Worm (Caenorhabditis elegans) whole organism, L3 larva: ENCODE data around the gene F53F8.4.

Experiments
- R02D3.7 ChIP-seq: fragments of 150-350 bp; optimal IDR thresholded peaks from 2 replicates; lab custom pipeline; 2014; ENCODE audit warnings: missing biosample characterization, missing genetic modification characterization
- ZK546.5 ChIP-seq: sonication (generic microtip); optimal IDR thresholded peaks from 2 replicates; lab custom pipeline; 2017; ENCODE audit warnings: missing biosample characterization, missing genetic modification characterization
- aly-2 ChIP-seq: fragments of 150-350 bp; optimal IDR thresholded peaks from 2 replicates; lab custom pipeline; 2014; ENCODE audit warnings: missing biosample characterization, missing genetic modification characterization
- ama-1 ChIP-seq: fragments of 150-350 bp; optimal IDR thresholded peaks from 2 replicates; lab custom pipeline; 2018
- ceh-16 ChIP-seq: sonication (generic microtip); optimal IDR thresholded peaks from 2 replicates; lab custom pipeline; 2017; ENCODE audit warnings: missing biosample characterization, missing genetic modification characterization
- ceh-82 ChIP-seq: fragments of 150-350 bp; optimal IDR thresholded peaks from 2 replicates; lab custom pipeline; 2014; ENCODE audit warnings: missing biosample characterization, missing genetic modification characterization
- ceh-9 ChIP-seq: sonication (generic microtip); optimal IDR thresholded peaks from 2 replicates; lab custom pipeline; 2018; ENCODE audit warnings: missing biosample characterization, missing genetic modification characterization
- daf-12 ChIP-seq: fragments of 150-350 bp; optimal IDR thresholded peaks from 2 replicates; lab custom pipeline; 2014; ENCODE audit warnings: missing biosample characterization, missing genetic modification reagents, missing genetic modification characterization
- egl-27 ChIP-seq: sonication (generic microtip); optimal IDR thresholded peaks from 4 replicates; lab custom pipeline; 2017; ENCODE audit warnings: missing biosample characterization, missing genetic modification reagents, missing genetic modification characterization
- egl-5 ChIP-seq: fragments of 150-350 bp; optimal IDR thresholded peaks from 2 replicates; lab custom pipeline; 2017; ENCODE audit warnings: missing biosample characterization, missing genetic modification reagents, missing genetic modification characterization, inconsistent platforms
- elt-1 ChIP-seq: fragments of 150-350 bp; optimal IDR thresholded peaks from 2 replicates; lab custom pipeline; 2014; ENCODE audit warnings: missing biosample characterization, missing genetic modification characterization
- elt-2 ChIP-seq: sonication (generic microtip); optimal IDR thresholded peaks from 2 replicates; lab custom pipeline; 2016; ENCODE audit warnings: missing genetic modification reagents, mild to moderate bottlenecking, missing genetic modification characterization, missing compliant biosample characterization
- elt-3 ChIP-seq, 3 experiments: fragments of 150-350 bp in 1 of 3; sonication (generic microtip) in 2 of 3; optimal IDR thresholded peaks; 2 replicates in 2 of 3; 4 replicates in 1 of 3; lab custom pipeline; 2014 to 2017; ENCODE audit warnings: missing biosample characterization in 3 of 3, missing genetic modification characterization in 3 of 3
- fkh-2 ChIP-seq: fragments of 150-350 bp; optimal IDR thresholded peaks from 2 replicates; lab custom pipeline; 2014; ENCODE audit warnings: missing biosample characterization, missing genetic modification reagents, missing genetic modification characterization
- hmg-11 ChIP-seq: sonication (generic microtip); optimal IDR thresholded peaks from 2 replicates; lab custom pipeline; 2016; ENCODE audit warnings: missing genetic modification characterization, missing compliant biosample characterization
- jun-1 ChIP-seq: fragments of 150-350 bp; optimal IDR thresholded peaks from 2 replicates; lab custom pipeline; 2014; ENCODE audit warnings: missing biosample characterization, missing genetic modification reagents, missing genetic modification characterization
- lin-15B ChIP-seq: fragments of 150-350 bp; optimal IDR thresholded peaks from 2 replicates; lab custom pipeline; 2014; ENCODE audit warnings: missing biosample characterization, missing genetic modification characterization
- lsy-12 ChIP-seq: sonication (generic microtip); optimal IDR thresholded peaks from 2 replicates; lab custom pipeline; 2016; ENCODE audit warnings: mild to moderate bottlenecking, missing genetic modification characterization, missing compliant biosample characterization
- nhr-11 ChIP-seq: fragments of 150-350 bp; optimal IDR thresholded peaks from 2 replicates; lab custom pipeline; 2014; ENCODE audit warnings: missing biosample characterization, missing genetic modification characterization
- nhr-23 ChIP-seq: fragments of 150-350 bp; optimal IDR thresholded peaks from 2 replicates; lab custom pipeline; 2014; ENCODE audit warnings: missing biosample characterization, missing genetic modification reagents, missing genetic modification characterization
- nhr-237 ChIP-seq: fragments of 150-350 bp; optimal IDR thresholded peaks from 2 replicates; lab custom pipeline; 2014; ENCODE audit warnings: missing biosample characterization, missing genetic modification characterization
- nhr-25 ChIP-seq: sonication (generic microtip); optimal IDR thresholded peaks from 2 replicates; lab custom pipeline; 2017; ENCODE audit warnings: missing biosample characterization, missing genetic modification characterization
- nhr-28 ChIP-seq: fragments of 150-350 bp; optimal IDR thresholded peaks from 2 replicates; lab custom pipeline; 2014; ENCODE audit warnings: missing biosample characterization, missing genetic modification characterization
- nhr-43 ChIP-seq: sonication (generic microtip); optimal IDR thresholded peaks from 2 replicates; lab custom pipeline; 2016; ENCODE audit warnings: mild to moderate bottlenecking, missing genetic modification characterization, missing compliant biosample characterization; ENCODE audit not compliant: poor library complexity, severe bottlenecking
- nhr-76 ChIP-seq: fragments of 150-350 bp; sonication (generic microtip); optimal IDR thresholded peaks from 5 replicates; lab custom pipeline; 2014; ENCODE audit warnings: missing biosample characterization, missing genetic modification characterization
- nhr-77 ChIP-seq: fragments of 150-350 bp; optimal IDR thresholded peaks from 2 replicates; lab custom pipeline; 2014; ENCODE audit warnings: missing biosample characterization, missing genetic modification characterization
- pha-4 ChIP-seq: fragments of 150-350 bp; optimal IDR thresholded peaks from 2 replicates; lab custom pipeline; 2014; ENCODE audit warnings: missing biosample characterization, missing genetic modification reagents, missing genetic modification characterization
- pqm-1 ChIP-seq: fragments of 150-350 bp; optimal IDR thresholded peaks from 2 replicates; lab custom pipeline; 2017; ENCODE audit warnings: missing biosample characterization, missing genetic modification characterization, inconsistent platforms
- sea-2 ChIP-seq: fragments of 150-350 bp; sonication (generic microtip); optimal IDR thresholded peaks from 4 replicates; lab custom pipeline; 2014; ENCODE audit warnings: missing biosample characterization, missing genetic modification reagents, missing genetic modification characterization
- tbx-2 ChIP-seq: sonication (generic microtip); optimal IDR thresholded peaks from 2 replicates; lab custom pipeline; 2016; ENCODE audit warnings: mild to moderate bottlenecking, missing genetic modification characterization, missing compliant biosample characterization
- unc-62 ChIP-seq: fragments of 150-350 bp; sonication (generic microtip); optimal IDR thresholded peaks from 4 replicates; lab custom pipeline; 2014; ENCODE audit warnings: missing biosample characterization, missing genetic modification reagents, missing genetic modification characterization
- zag-1 ChIP-seq: fragments of 150-350 bp; optimal IDR thresholded peaks from 2 replicates; lab custom pipeline; 2014; ENCODE audit warnings: missing biosample characterization, missing genetic modification characterization
- ztf-11 ChIP-seq: fragments of 150-350 bp; optimal IDR thresholded peaks from 2 replicates; lab custom pipeline; 2014; ENCODE audit warnings: missing biosample characterization, missing genetic modification characterization
- ztf-4 ChIP-seq: fragments of 150-350 bp; optimal IDR thresholded peaks from 2 replicates; lab custom pipeline; 2014; ENCODE audit warnings: missing biosample characterization, missing genetic modification characterization

Gene F53F8.4

ce11 chrV:20692903-20693302, 1.4 kb upstream of the F53F8.4 start:
- TF ChIP-seq tbx-2, result no peak
- no peak for TF ChIP-seq elt-2 (tag; lab: Kevin White, UChicago)
- TF ChIP-seq nhr-23 (tag; lab: Kevin White, UChicago), result no peak
- TF ChIP-seq elt-1 (tag; lab: Kevin White, UChicago), result peak; percentile 56
- TF ChIP-seq ztf-4 (tag; lab: Kevin White, UChicago), result no peak
- TF ChIP-seq nhr-25 (tag; lab: Kevin White, UChicago), result peak; percentile 71
- no peak for TF ChIP-seq lsy-12 (tag; lab: Kevin White, UChicago)
- no peak for TF ChIP-seq ceh-9 (tag; lab: Kevin White, UChicago)
- TF ChIP-seq egl-5 (tag; lab: Kevin White, UChicago), result no peak
- TF ChIP-seq pqm-1 (tag; lab: Kevin White, UChicago), result no peak
- peak in 1 of 3 experiments; percentile 23 for TF ChIP-seq elt-3 (tag; optimal IDR thresholded peaks at IDR 0.05; lab: Kevin White, UChicago)
- peak; percentile 12 for TF ChIP-seq nhr-11 (tag; lab: Kevin White, UChicago)
- no peak for TF ChIP-seq nhr-76 (tag; lab: Kevin White, UChicago)
- no peak for TF ChIP-seq hmg-11
- TF ChIP-seq nhr-77 (tag; lab: Kevin White, UChicago), result no peak
- TF ChIP-seq sea-2, result no peak
- TF ChIP-seq nhr-237 (tag; lab: Kevin White, UChicago), result no peak
- no peak for TF ChIP-seq nhr-43 (tag; lab: Kevin White, UChicago)
- TF ChIP-seq pha-4 (tag; lab: Kevin White, UChicago), result no peak

- TF ChIP-seq pqm-1 (tag; lab: Kevin White, UChicago) (no peak), nhr-25 (tag; lab: Kevin White, UChicago) (no peak), ama-1 (no peak), daf-12 (tag; lab: Kevin White, UChicago) (no peak), ceh-82 (tag; lab: Kevin White, UChicago) (no peak)
Measured at ce11 chrV:20689481-20690039, 1.9 kb downstream of the F53F8.4 start, which contains the start of gene F53F8.3. F53F8.3 (minus strand) TSS chrV:20689531.

ce11 chrV:20685383-20685782, 6.1 kb downstream of the F53F8.4 start, which contains the start of gene klf-2:
klf-2 (plus strand) TSS chrV:20685683.
- TF ChIP-seq nhr-25 (tag; lab: Kevin White, UChicago) (no peak), zag-1 (tag; lab: Kevin White, UChicago) (no peak), daf-12 (tag; lab: Kevin White, UChicago) (no peak), ceh-82 (tag; lab: Kevin White, UChicago) (no peak), fkh-2 (tag; lab: Kevin White, UChicago) (no peak), jun-1 (tag; lab: Kevin White, UChicago) (no peak), unc-62 (GFP tag; lab: Kevin White, UChicago) (no peak), ZK546.5 (tag; lab: Kevin White, UChicago) (no peak), sea-2 (no peak), lin-15B (tag; lab: Kevin White, UChicago) (no peak), ztf-11 (tag; lab: Kevin White, UChicago) (no peak), lsy-12 (tag; lab: Kevin White, UChicago) (no peak), nhr-11 (tag; lab: Kevin White, UChicago) (no peak), nhr-28 (tag; lab: Kevin White, UChicago) (no peak), ceh-9 (tag; lab: Kevin White, UChicago) (no peak), R02D3.7 (tag; lab: Kevin White, UChicago) (no peak), elt-2 (tag; lab: Kevin White, UChicago) (no peak), egl-5 (tag; lab: Kevin White, UChicago) (no peak), aly-2 (no peak)

ce11 chrV:20682309-20682708, 9.2 kb downstream of the F53F8.4 start:
- TF ChIP-seq lin-15B (tag; lab: Kevin White, UChicago) (no peak), nhr-11 (tag; lab: Kevin White, UChicago) (no peak), fkh-2 (tag; lab: Kevin White, UChicago) (no peak), elt-2 (tag; lab: Kevin White, UChicago) (no peak), ceh-16 (no peak), ama-1 (no peak), lsy-12 (tag; lab: Kevin White, UChicago) (no peak), egl-27 (no peak)
